Fruit fly (Drosophila melanogaster): Measurements from ENCODE around the gene Jon66Ci.

Gene Jon66Ci

DNA sequence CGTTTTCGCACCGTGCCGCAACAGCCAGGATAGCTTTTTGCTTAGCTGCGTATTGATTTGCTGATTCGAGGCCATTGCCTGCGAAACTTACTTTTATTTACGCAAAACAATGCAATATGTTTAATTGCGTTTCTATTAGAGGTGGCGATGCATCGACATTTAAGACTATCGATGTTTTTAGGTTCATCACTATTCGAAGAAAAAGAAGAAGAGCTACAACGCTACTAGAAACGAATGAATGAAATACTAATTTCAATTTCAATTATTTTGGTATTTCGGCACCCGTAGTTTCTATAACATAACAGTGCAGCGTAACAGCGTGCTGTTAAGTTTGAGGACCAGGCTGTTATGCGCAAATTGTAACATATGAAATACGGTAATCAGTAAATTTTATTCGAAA is 13.8 kb downstream of the Jon66Ci start, which contains the start of the genes Tpt, mkg-p and CG13667 (continued):
- TF ChIP-seq Elba2 (GFP tag; optimal IDR thresholded peaks at IDR 0.05) (no peak), Tbp (GFP tag; optimal IDR thresholded peaks at IDR 0.05) (no peak), Sin3A (optimal IDR thresholded peaks at IDR 0.05) (peak; percentile 72), CG1233 (GFP tag; optimal IDR thresholded peaks at IDR 0.05) (no peak), CG4404 (GFP tag; IDR thresholded peaks at IDR 0.05) (no peak), CG4820 (GFP tag; optimal IDR thresholded peaks at IDR 0.05) (no peak), Opbp (GFP tag; IDR thresholded peaks at IDR 0.05; ENCODE audit: partially characterized antibody) (peak; percentile 89), ttk (GFP tag; IDR thresholded peaks at IDR 0.05) (no peak), CG4730 (GFP tag; IDR thresholded peaks at IDR 0.05) (no peak), CG11247 (GFP tag; IDR thresholded peaks at IDR 0.05) (no peak), Hand (GFP tag; optimal IDR thresholded peaks at IDR 0.05) (no peak), pfk (GFP tag; optimal IDR thresholded peaks at IDR 0.05) (peak; percentile 85), pita (GFP tag; optimal IDR thresholded peaks at IDR 0.05) (no peak), fru (optimal IDR thresholded peaks at IDR 0.05) (no peak), pzg (GFP tag; optimal IDR thresholded peaks at IDR 0.05) (peak; percentile 97), CG6813 (GFP tag; optimal IDR thresholded peaks at IDR 0.05) (no peak), chn (GFP tag; optimal IDR thresholded peaks at IDR 0.05) (no peak), wek (GFP tag; optimal IDR thresholded peaks at IDR 0.05) (no peak), Poxn (GFP tag; IDR thresholded peaks at IDR 0.05) (no peak), sna (GFP tag; IDR thresholded peaks at IDR 0.05; ENCODE audit: partially characterized antibody) (peak; percentile 80), ato (GFP tag; IDR thresholded peaks at IDR 0.05; ENCODE audit: partially characterized antibody) (peak; percentile 42; the same call in 1 of the 2 replicates), CG33213 (GFP tag; optimal IDR thresholded peaks at IDR 0.05) (peak; percentile 27), scrt (GFP tag; optimal IDR thresholded peaks at IDR 0.05) (no peak), CG10321 (GFP tag; IDR thresholded peaks at IDR 0.05) (no peak), D (optimal IDR thresholded peaks at IDR 0.05) (no peak), D (GFP tag; optimal IDR thresholded peaks at IDR 0.05) (no peak), yki (optimal IDR thresholded peaks at IDR 0.05) (no peak), dmrt99B (tag; optimal IDR thresholded peaks at IDR 0.05) (no peak), Hr39 (optimal IDR thresholded peaks at IDR 0.05) (no peak), HLH54F (GFP tag; optimal IDR thresholded peaks at IDR 0.05) (peak; percentile 17), CG10366 (GFP tag; IDR thresholded peaks at IDR 0.05) (no peak), Eip74EF (GFP tag; optimal IDR thresholded peaks at IDR 0.05) (no peak), CG14965 (GFP tag; optimal IDR thresholded peaks at IDR 0.05; ENCODE audit: borderline replicate concordance) (no peak), vfl (GFP tag; optimal IDR thresholded peaks at IDR 0.05) (no peak), CG32532 (GFP tag; IDR thresholded peaks at IDR 0.05) (no peak), CG1602 (GFP tag; optimal IDR thresholded peaks at IDR 0.05) (no peak), CG10543 (GFP tag; optimal IDR thresholded peaks at IDR 0.05) (no peak), bcd (GFP tag; optimal IDR thresholded peaks at IDR 0.05) (no peak), sc (optimal IDR thresholded peaks at IDR 0.05) (no peak), sc (GFP tag; optimal IDR thresholded peaks at IDR 0.05) (no peak), CG7928 (GFP tag; optimal IDR thresholded peaks at IDR 0.05) (no peak), slou (GFP tag; optimal IDR thresholded peaks at IDR 0.05) (no peak), dm (GFP tag; optimal IDR thresholded peaks at IDR 0.05) (peak; percentile 58), ase (GFP tag; IDR thresholded peaks at IDR 0.05) (no peak), gt (GFP tag; IDR thresholded peaks at IDR 0.05) (no peak), Fer1 (GFP tag; optimal IDR thresholded peaks at IDR 0.05) (no peak), nau (GFP tag; optimal IDR thresholded peaks at IDR 0.05) (no peak), CG18599 (GFP tag; optimal IDR thresholded peaks at IDR 0.05) (no peak), Sox102F (GFP tag; optimal IDR thresholded peaks at IDR 0.05) (no peak), NC2β (GFP tag; optimal IDR thresholded peaks at IDR 0.05) (peak; percentile 54), Xrp1 (GFP tag; IDR thresholded peaks at IDR 0.05) (peak; percentile 8; the same call in 1 of the 2 replicates), da (GFP tag; optimal IDR thresholded peaks at IDR 0.05) (no peak), crp (GFP tag; optimal IDR thresholded peaks at IDR 0.05) (peak in 1 of 2 experiments; percentile 16)

Data from whole organism, embryonic.